Fruit fly (Drosophila melanogaster): ENCODE measurements around the gene CG31809.

CG31809 gene

DNA sequence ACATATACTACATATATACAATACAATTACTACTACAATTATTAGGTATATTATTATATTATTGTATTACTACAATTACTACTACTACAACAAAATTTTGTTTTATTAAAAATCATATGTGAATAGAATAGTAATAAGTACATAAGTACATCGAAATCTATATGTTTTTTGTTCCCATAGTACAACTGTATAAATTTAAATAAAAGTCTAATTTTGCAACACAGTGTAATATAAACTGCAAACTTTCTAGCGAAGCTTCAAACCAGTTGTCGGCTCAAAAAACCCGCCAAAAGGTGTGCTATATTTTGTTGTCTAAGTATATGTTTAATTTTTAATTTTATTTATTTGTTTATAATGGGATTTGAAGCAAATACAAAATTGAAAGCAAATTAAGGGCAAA, 1.1 kb upstream of the CG31809 start:
- TF ChIP-seq cnc (optimal IDR thresholded peaks at IDR 0.05) (no peak), CG33017 (tag; optimal IDR thresholded peaks at IDR 0.05) (no peak), pad (GFP tag; optimal IDR thresholded peaks at IDR 0.05) (no peak)

DNA sequence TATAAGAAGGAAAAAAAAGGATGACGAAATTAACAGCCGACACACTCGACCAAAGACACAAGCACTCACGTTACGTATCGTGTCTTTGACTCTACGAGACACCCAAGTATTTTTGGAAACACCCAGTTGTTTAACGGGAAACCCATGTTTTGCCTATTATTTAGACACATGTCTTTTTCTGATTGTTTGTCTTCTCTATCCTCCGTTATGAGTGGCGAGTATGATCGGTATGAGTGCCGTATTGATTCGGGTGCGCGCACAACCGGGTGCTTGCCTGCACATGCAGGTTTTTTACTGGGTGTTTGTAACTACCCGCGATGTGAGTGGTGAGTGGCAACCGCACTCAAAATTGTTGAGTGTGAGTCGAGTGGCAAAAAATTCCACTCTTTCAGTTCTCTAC, 589 bp upstream of the CG31809 start:
- TF ChIP-seq Crg-1 (GFP tag; optimal IDR thresholded peaks at IDR 0.05) (no peak), CG33017 (tag; optimal IDR thresholded peaks at IDR 0.05) (no peak), CG7045 (GFP tag; optimal IDR thresholded peaks at IDR 0.05) (no peak), toe (GFP tag; optimal IDR thresholded peaks at IDR 0.05) (no peak), ovo (GFP tag; optimal IDR thresholded peaks at IDR 0.05) (no peak), cic (GFP tag; optimal IDR thresholded peaks at IDR 0.05) (no peak), Clk (GFP tag; optimal IDR thresholded peaks at IDR 0.05) (no peak), CG5204 (GFP tag; optimal IDR thresholded peaks at IDR 0.05) (no peak), bab1 (GFP tag; optimal IDR thresholded peaks at IDR 0.05) (no peak)

dm6 chr2L:16857665-16858064, 849 bp downstream of the CG31809 start:
- no peak for TF ChIP-seq toe (GFP tag; optimal IDR thresholded peaks at IDR 0.05)

DNA sequence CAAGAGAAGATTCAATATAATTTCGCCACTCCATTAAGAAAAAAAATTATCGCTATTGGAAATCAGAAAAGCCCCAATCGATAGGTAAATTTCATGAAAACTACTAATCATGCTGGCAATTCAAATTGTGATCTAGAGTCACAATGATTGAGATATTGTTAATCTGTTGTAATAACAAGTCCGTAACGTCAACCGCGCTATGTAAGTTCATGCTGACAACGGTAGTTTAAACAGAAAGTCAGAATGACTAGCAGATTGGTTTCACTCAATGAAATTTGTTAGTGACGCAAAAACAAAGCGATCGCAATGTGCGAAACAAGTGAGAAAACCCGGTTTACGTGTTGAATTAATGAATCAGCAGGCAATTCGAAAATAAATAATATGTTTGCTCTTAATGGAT, 1.4 kb downstream of the CG31809 start:
- peak; percentile 16 for TF ChIP-seq kay (GFP tag; ENCODE audit: borderline replicate concordance)
- peak in 1 of 2 experiments; percentile 94 for TF ChIP-seq cnc (optimal IDR thresholded peaks at IDR 0.05)
- no peak for TF ChIP-seq CG1620 (GFP tag; optimal IDR thresholded peaks at IDR 0.05)

DNA sequence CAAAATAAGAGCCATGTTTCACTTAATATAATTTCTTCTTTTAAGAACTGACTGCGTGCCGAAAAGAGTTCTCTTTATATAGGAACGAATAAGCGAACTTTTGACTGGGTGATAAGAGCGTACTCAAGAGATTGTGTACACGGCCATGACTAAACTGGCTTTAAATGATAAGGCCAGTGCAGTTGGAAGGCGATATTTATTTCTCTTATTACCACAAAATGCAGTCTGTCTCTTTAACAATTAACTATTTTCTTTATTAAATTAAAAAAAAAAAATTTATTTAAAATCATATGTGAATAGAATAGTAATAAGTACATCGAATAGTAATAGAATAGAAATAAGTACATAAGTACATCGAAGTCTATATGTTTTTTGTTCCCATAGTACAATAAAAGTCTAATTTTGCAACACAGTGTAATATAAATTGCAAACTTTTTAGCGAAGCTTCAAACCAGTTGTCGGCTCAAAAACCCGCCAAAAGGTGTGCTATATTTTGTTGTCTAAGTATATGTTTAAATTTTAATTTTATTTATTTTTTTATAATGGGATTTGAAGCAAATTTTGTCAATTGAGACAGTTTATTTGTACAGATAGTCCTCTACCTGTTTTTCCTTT, 6.1 kb downstream of the CG31809 start, which contains the start of gene CG31810:
CG31810 (minus strand) TSS at position 51 of the 615 bp plus-strand sequence.
- TF ChIP-seq CG14711 (tag; optimal IDR thresholded peaks at IDR 0.05) (peak; percentile 14), CG33017 (tag; optimal IDR thresholded peaks at IDR 0.05) (peak; percentile 15), bab1 (GFP tag; optimal IDR thresholded peaks at IDR 0.05) (peak; percentile 1), CG5204 (GFP tag; optimal IDR thresholded peaks at IDR 0.05) (no peak)

- TF ChIP-seq CG1620 (GFP tag; optimal IDR thresholded peaks at IDR 0.05) (no peak), Mnt (GFP tag; optimal IDR thresholded peaks at IDR 0.05) (no peak), cnc (optimal IDR thresholded peaks at IDR 0.05) (peak in 1 of 2 experiments; percentile 81), CG7045 (GFP tag; optimal IDR thresholded peaks at IDR 0.05) (no peak), tj (GFP tag; optimal IDR thresholded peaks at IDR 0.05) (no peak), Crg-1 (GFP tag; optimal IDR thresholded peaks at IDR 0.05) (no peak), kay (GFP tag; ENCODE audit: borderline replicate concordance) (no peak)
Measured at dm6 chr2L:16850442-16850841, 8.1 kb downstream of the CG31809 start.

- TF ChIP-seq pad (GFP tag; optimal IDR thresholded peaks at IDR 0.05) (no peak), bab1 (GFP tag; optimal IDR thresholded peaks at IDR 0.05) (no peak), CG12768 (GFP tag; optimal IDR thresholded peaks at IDR 0.05) (peak; percentile 15)
Measured at dm6 chr2L:16848670-16849069, 9.8 kb downstream of the CG31809 start, which contains the start of gene CG13284. CG13284 (minus strand) TSS chr2L:16848716.

DNA sequence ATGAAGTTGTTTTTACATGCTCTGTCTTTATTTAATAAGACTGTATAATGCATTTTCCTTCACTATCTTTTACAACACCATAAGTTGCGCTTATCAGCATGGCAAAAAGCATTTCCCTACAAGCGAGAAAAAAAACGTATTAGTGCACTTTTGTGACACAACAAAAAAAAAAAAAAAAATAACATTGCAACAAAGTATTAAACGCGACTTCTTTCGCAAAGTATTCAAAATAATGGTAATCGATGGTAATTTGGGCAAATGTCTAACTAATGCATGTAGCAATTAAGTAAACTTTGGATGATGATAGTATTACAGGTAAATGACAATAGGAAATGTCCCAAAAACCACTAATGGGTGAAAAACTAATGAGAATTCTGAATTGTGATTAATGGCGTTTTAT, 10.6 kb downstream of the CG31809 start:
- TF ChIP-seq Mnt (GFP tag; optimal IDR thresholded peaks at IDR 0.05) (no peak), Clk (GFP tag; optimal IDR thresholded peaks at IDR 0.05) (no peak), Crg-1 (GFP tag; optimal IDR thresholded peaks at IDR 0.05) (no peak), CG12768 (GFP tag; optimal IDR thresholded peaks at IDR 0.05) (no peak), tj (GFP tag; optimal IDR thresholded peaks at IDR 0.05) (no peak), kay (GFP tag; ENCODE audit: borderline replicate concordance) (peak; percentile 87)

DNA sequence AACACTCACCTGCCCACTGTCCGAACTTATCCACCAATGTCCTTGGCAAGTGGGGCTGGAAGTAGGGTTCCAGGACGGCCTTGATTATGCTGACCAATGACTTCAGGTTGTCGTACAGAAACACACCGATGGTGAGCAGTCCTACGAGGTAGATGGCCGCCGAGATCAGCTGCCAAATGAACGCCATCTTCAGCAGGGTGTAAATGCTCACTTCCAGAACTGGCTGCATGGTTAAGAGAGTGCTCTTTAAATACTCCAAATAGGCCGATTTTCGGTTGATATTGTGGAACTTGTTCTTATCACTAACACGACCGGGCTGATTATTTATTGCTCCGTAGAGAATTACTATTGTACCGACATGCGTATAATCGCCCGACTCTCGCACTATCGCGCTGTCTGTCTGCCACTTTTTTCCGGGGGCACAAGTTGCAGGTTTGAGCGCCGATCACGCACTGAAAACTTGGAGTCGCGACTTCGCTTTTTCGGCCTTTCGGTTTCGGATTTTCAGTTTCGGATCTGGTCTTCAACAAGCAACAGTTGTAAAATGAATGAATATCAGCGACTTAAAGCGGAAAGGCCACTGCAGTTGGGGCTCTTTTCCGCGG, 11.7 kb downstream of the CG31809 start:
- TF ChIP-seq Hr96 (GFP tag; optimal IDR thresholded peaks at IDR 0.05) (no peak), Crg-1 (GFP tag; optimal IDR thresholded peaks at IDR 0.05) (no peak), CG12768 (GFP tag; optimal IDR thresholded peaks at IDR 0.05) (no peak), CG1620 (GFP tag; optimal IDR thresholded peaks at IDR 0.05) (no peak), Clk (GFP tag; optimal IDR thresholded peaks at IDR 0.05) (no peak), tj (GFP tag; optimal IDR thresholded peaks at IDR 0.05) (no peak)
